Worm (Caenorhabditis elegans) whole organism, L2 larva: Measurements from ENCODE around the gene F11A5.9.

ENCODE experiments used
- C34F6.9 ChIP-seq: fragments of 150-350 bp; optimal IDR thresholded peaks from 2 replicates; lab custom pipeline; 2014; ENCODE audit warnings: missing biosample characterization, missing genetic modification characterization
- Y55F3AM.14 ChIP-seq: fragments of 200-800 bp; sonication (Bioruptor generic); optimal IDR thresholded peaks from 2 replicates; lab custom pipeline; 2018; ENCODE audit warnings: mild to moderate bottlenecking, missing genetic modification characterization, missing compliant biosample characterization
- ZK546.5 ChIP-seq: sonication (generic microtip); optimal IDR thresholded peaks from 2 replicates; lab custom pipeline; 2017; ENCODE audit warnings: missing biosample characterization, missing genetic modification characterization
- alr-1 ChIP-seq: fragments of 150-350 bp; optimal IDR thresholded peaks from 2 replicates; lab custom pipeline; 2014; ENCODE audit warnings: missing biosample characterization, missing genetic modification characterization
- aly-2 ChIP-seq: fragments of 150-350 bp; optimal IDR thresholded peaks from 2 replicates; lab custom pipeline; 2014; ENCODE audit warnings: missing biosample characterization, missing genetic modification characterization
- ama-1 ChIP-seq: fragments of 150-350 bp; optimal IDR thresholded peaks from 2 replicates; lab custom pipeline; 2018; ENCODE audit warnings: inconsistent platforms
- blmp-1 ChIP-seq: sonication (generic microtip); optimal IDR thresholded peaks from 2 replicates; lab custom pipeline; 2017; ENCODE audit warnings: missing genetic modification characterization, mild to moderate bottlenecking, missing compliant biosample characterization, antibody characterized with exemption, moderate library complexity; ENCODE audit not compliant: insufficient read depth
- ceh-82 ChIP-seq: fragments of 150-350 bp; optimal IDR thresholded peaks from 2 replicates; lab custom pipeline; 2014; ENCODE audit warnings: missing biosample characterization, missing genetic modification characterization
- crh-2 ChIP-seq: sonication (generic microtip); optimal IDR thresholded peaks from 2 replicates; lab custom pipeline; 2017; ENCODE audit warnings: missing biosample characterization, missing genetic modification characterization
- dmd-4 ChIP-seq: sonication (generic microtip); optimal IDR thresholded peaks from 2 replicates; lab custom pipeline; 2017; ENCODE audit warnings: missing biosample characterization, missing genetic modification characterization
- egl-27 ChIP-seq: sonication (generic microtip); optimal IDR thresholded peaks from 3 replicates; lab custom pipeline; 2017; ENCODE audit warnings: missing biosample characterization, missing genetic modification reagents, missing genetic modification characterization
- elt-3 ChIP-seq: sonication (generic microtip); optimal IDR thresholded peaks from 2 replicates; lab custom pipeline; 2017; ENCODE audit warnings: missing biosample characterization, missing genetic modification characterization
- gmeb-1 ChIP-seq: fragments of 150-350 bp; optimal IDR thresholded peaks from 2 replicates; lab custom pipeline; 2014; ENCODE audit warnings: missing biosample characterization, missing genetic modification characterization
- lin-39 ChIP-seq: fragments of 150-350 bp; optimal IDR thresholded peaks from 2 replicates; lab custom pipeline; 2014; ENCODE audit warnings: missing biosample characterization, missing genetic modification reagents, missing genetic modification characterization
- lsy-2 ChIP-seq, 2 experiments: fragments of 150-350 bp in 1 of 2; sonication (generic microtip) in 1 of 2; optimal IDR thresholded peaks; 2 replicates each; lab custom pipeline; 2014 to 2017; ENCODE audit warnings: missing biosample characterization in 2 of 2, missing genetic modification characterization in 2 of 2
- mbf-1 ChIP-seq: sonication (generic microtip); optimal IDR thresholded peaks from 2 replicates; lab custom pipeline; 2017; ENCODE audit warnings: missing biosample characterization, missing genetic modification characterization
- mdl-1 ChIP-seq, 2 experiments: fragments of 150-350 bp in 1 of 2; sonication (generic microtip) in 1 of 2; optimal IDR thresholded peaks; 2 replicates each; lab custom pipeline; 2017; ENCODE audit warnings: missing biosample characterization in 2 of 2, missing genetic modification characterization in 2 of 2
- nhr-10 ChIP-seq: sonication (generic microtip); optimal IDR thresholded peaks from 2 replicates; lab custom pipeline; 2017; ENCODE audit warnings: missing biosample characterization, missing genetic modification characterization
- nhr-11 ChIP-seq: fragments of 150-350 bp; optimal IDR thresholded peaks from 2 replicates; lab custom pipeline; 2014; ENCODE audit warnings: missing biosample characterization, missing genetic modification characterization
- nhr-12 ChIP-seq: fragments of 150-350 bp; optimal IDR thresholded peaks from 2 replicates; lab custom pipeline; 2014; ENCODE audit warnings: missing biosample characterization, missing genetic modification characterization
- nhr-129 ChIP-seq: fragments of 150-350 bp; optimal IDR thresholded peaks from 2 replicates; lab custom pipeline; 2014; ENCODE audit warnings: missing biosample characterization, missing genetic modification characterization
- nhr-21 ChIP-seq: fragments of 150-350 bp; optimal IDR thresholded peaks from 2 replicates; lab custom pipeline; 2014; ENCODE audit warnings: missing biosample characterization, missing genetic modification characterization
- nhr-23 ChIP-seq: fragments of 150-350 bp; optimal IDR thresholded peaks from 2 replicates; lab custom pipeline; 2014; ENCODE audit warnings: missing biosample characterization, missing genetic modification reagents, missing genetic modification characterization
- nhr-237 ChIP-seq: fragments of 150-350 bp; optimal IDR thresholded peaks from 2 replicates; lab custom pipeline; 2014; ENCODE audit warnings: missing biosample characterization, missing genetic modification characterization
- nhr-25 ChIP-seq: fragments of 150-350 bp; sonication (generic microtip); optimal IDR thresholded peaks from 3 replicates; lab custom pipeline; 2014; ENCODE audit warnings: missing biosample characterization, missing genetic modification characterization
- nhr-6 ChIP-seq: fragments of 150-350 bp; optimal IDR thresholded peaks from 2 replicates; lab custom pipeline; 2014; ENCODE audit warnings: missing biosample characterization, missing genetic modification characterization
- nhr-77 ChIP-seq: fragments of 150-350 bp; optimal IDR thresholded peaks from 2 replicates; lab custom pipeline; 2014; ENCODE audit warnings: missing biosample characterization, missing genetic modification characterization
- peb-1 ChIP-seq: fragments of 150-350 bp; optimal IDR thresholded peaks from 2 replicates; lab custom pipeline; 2014; ENCODE audit warnings: missing biosample characterization, missing genetic modification characterization
- sem-4 ChIP-seq: fragments of 150-350 bp; optimal IDR thresholded peaks from 2 replicates; lab custom pipeline; 2014; ENCODE audit warnings: missing biosample characterization, missing genetic modification reagents, missing genetic modification characterization
- skn-1 ChIP-seq: sonication (generic microtip); optimal IDR thresholded peaks from 2 replicates; lab custom pipeline; 2017; ENCODE audit warnings: missing biosample characterization, missing genetic modification characterization
- sma-3 ChIP-seq: sonication (generic microtip); optimal IDR thresholded peaks from 2 replicates; lab custom pipeline; 2016; ENCODE audit warnings: missing genetic modification reagents, missing genetic modification characterization, missing compliant biosample characterization
- sma-9 ChIP-seq, 2 experiments: fragments of 150-350 bp in 1 of 2; sonication (generic microtip) in 1 of 2; optimal IDR thresholded peaks; 2 replicates each; lab custom pipeline; 2014 to 2016; ENCODE audit warnings: missing genetic modification characterization in 2 of 2, mild to moderate bottlenecking in 1 of 2, missing biosample characterization in 1 of 2, missing compliant biosample characterization in 1 of 2, missing genetic modification reagents in 1 of 2, moderate library complexity in 1 of 2
- snpc-4 ChIP-seq: fragments of 150-350 bp; optimal IDR thresholded peaks from 2 replicates; lab custom pipeline; 2014; ENCODE audit warnings: missing biosample characterization, missing genetic modification characterization
- unc-62 ChIP-seq: fragments of 150-350 bp; optimal IDR thresholded peaks from 2 replicates; lab custom pipeline; 2014; ENCODE audit warnings: missing biosample characterization, missing genetic modification reagents, missing genetic modification characterization
- zag-1 ChIP-seq: fragments of 150-350 bp; optimal IDR thresholded peaks from 2 replicates; lab custom pipeline; 2014; ENCODE audit warnings: missing biosample characterization, missing genetic modification characterization
- ztf-1 ChIP-seq: fragments of 200-800 bp; sonication (Bioruptor generic); conservative IDR thresholded peaks from 2 replicates; pipeline ENCODE4 v1.3.6; 2022; ENCODE audit warnings: missing genetic modification characterization, missing compliant biosample characterization

Gene F11A5.9

ce11 chrV:16220020-16220419 is 5.3 kb downstream of the F11A5.9 start:
- no peak for TF ChIP-seq nhr-23 (tag; lab: Kevin White, UChicago)
- no peak for TF ChIP-seq sma-3 (GFP tag; lab: Kevin White, UChicago)
- TF ChIP-seq skn-1, result no peak
- TF ChIP-seq alr-1, result no peak
- no peak for TF ChIP-seq ztf-1
- no peak for TF ChIP-seq gmeb-1 (tag; lab: Kevin White, UChicago)
- TF ChIP-seq peb-1 (tag; lab: Kevin White, UChicago), result no peak
- no peak for TF ChIP-seq mdl-1 (tag; optimal IDR thresholded peaks at IDR 0.05; lab: Kevin White, UChicago)
- TF ChIP-seq nhr-21, result no peak
- TF ChIP-seq snpc-4 (tag; lab: Kevin White, UChicago), result no peak
- no peak for TF ChIP-seq egl-27
- TF ChIP-seq unc-62 (GFP tag; lab: Kevin White, UChicago), result no peak
- TF ChIP-seq Y55F3AM.14 (GFP tag; lab: Kevin White, UChicago), result no peak

DNA sequence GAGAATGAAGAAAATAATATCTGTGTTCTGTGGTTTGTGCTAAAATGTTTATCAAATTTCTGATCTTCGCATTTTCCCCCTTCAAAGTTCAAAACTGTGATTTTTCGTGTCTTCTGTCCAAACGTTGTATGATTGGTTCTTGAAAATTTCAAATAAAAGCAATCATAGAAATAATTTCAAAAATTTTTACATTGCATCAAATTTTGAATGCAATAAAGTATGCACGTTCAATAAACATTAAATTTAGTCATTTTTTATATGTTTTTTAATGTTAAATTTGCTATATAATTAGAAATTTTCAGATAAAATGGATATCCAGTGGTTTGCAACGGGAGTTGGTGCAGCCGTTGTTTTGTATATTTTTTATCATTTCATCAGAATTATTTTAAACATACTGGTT is 9.3 kb downstream of the F11A5.9 start, which contains the start of gene stdh-2:
Gene stdh-2, plus strand, starts transcription at position 301 of the 400 bp plus-strand sequence.
- TF ChIP-seq aly-2 (tag; lab: Kevin White, UChicago), result no peak
- no peak for TF ChIP-seq mbf-1 (tag; lab: Kevin White, UChicago)
- no peak for TF ChIP-seq nhr-237 (tag; lab: Kevin White, UChicago)
- no peak for TF ChIP-seq peb-1 (tag; lab: Kevin White, UChicago)
- no peak for TF ChIP-seq nhr-23 (tag; lab: Kevin White, UChicago)
- no peak for TF ChIP-seq mdl-1 (tag; optimal IDR thresholded peaks at IDR 0.05; lab: Kevin White, UChicago)
- TF ChIP-seq skn-1, result no peak
- TF ChIP-seq Y55F3AM.14 (GFP tag; lab: Kevin White, UChicago), result no peak
- TF ChIP-seq ZK546.5, result no peak
- no peak for TF ChIP-seq crh-2 (tag; lab: Kevin White, UChicago)
- TF ChIP-seq gmeb-1 (tag; lab: Kevin White, UChicago), result no peak
- TF ChIP-seq ceh-82 (tag; lab: Kevin White, UChicago), result no peak
- TF ChIP-seq nhr-11 (tag; lab: Kevin White, UChicago), result no peak
- no peak for TF ChIP-seq nhr-25
- no peak for TF ChIP-seq C34F6.9 (tag; lab: Kevin White, UChicago)
- TF ChIP-seq nhr-12 (tag; lab: Kevin White, UChicago), result no peak
- no peak for TF ChIP-seq sma-3 (GFP tag; lab: Kevin White, UChicago)
- TF ChIP-seq sem-4 (tag; lab: Kevin White, UChicago), result no peak
- TF ChIP-seq nhr-6, result no peak
- no peak for TF ChIP-seq ama-1 (lab: Kevin White, UChicago)

ce11 chrV:16225524-16226116 is 10.9 kb downstream of the F11A5.9 start:
- TF ChIP-seq peb-1 (tag; lab: Kevin White, UChicago), result no peak
- no peak for TF ChIP-seq blmp-1 (tag; lab: Kevin White, UChicago)
- TF ChIP-seq Y55F3AM.14 (GFP tag; lab: Kevin White, UChicago), result no peak
- TF ChIP-seq ztf-1, result no peak
- TF ChIP-seq gmeb-1 (tag; lab: Kevin White, UChicago), result no peak
- no peak for TF ChIP-seq skn-1
- TF ChIP-seq nhr-77 (tag; lab: Kevin White, UChicago), result no peak
- no peak for TF ChIP-seq mbf-1 (tag; lab: Kevin White, UChicago)
- peak; percentile 21 for TF ChIP-seq snpc-4 (tag; lab: Kevin White, UChicago)
- TF ChIP-seq sma-9 (GFP tag; optimal IDR thresholded peaks at IDR 0.05; lab: Kevin White, UChicago), result peak; percentile 1
- TF ChIP-seq sma-9 (tag; optimal IDR thresholded peaks at IDR 0.05; lab: Kevin White, UChicago), result no peak
- no peak for TF ChIP-seq nhr-23 (tag; lab: Kevin White, UChicago)
- TF ChIP-seq elt-3 (tag; lab: Kevin White, UChicago), result no peak
- TF ChIP-seq lsy-2 (tag; optimal IDR thresholded peaks at IDR 0.05; lab: Kevin White, UChicago), result no peak
- no peak for TF ChIP-seq nhr-6

DNA sequence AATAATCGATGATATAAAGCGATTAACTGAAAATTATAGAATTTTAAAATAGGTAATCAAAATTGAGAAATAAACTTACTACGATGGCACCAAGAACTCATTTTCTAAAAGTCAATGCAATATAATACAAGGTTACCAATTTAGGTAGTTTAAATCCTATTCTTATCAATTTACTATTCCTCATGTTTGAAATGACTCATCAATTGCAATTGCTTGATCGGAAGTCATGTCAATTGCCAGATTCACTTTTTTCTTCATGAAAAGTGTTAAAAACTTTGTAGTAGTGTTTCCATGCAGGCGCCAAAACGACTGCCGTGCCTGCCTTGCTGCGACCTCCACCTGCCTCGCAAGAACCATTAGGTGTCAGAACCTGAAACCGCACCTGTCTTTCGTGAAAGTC is 11.9 kb downstream of the F11A5.9 start, which contains the start of gene F11A5.13:
Gene F11A5.13, minus strand, starts transcription at position 101 of the 400 bp plus-strand sequence.
- TF ChIP-seq nhr-6 (no peak), nhr-23 (tag; lab: Kevin White, UChicago) (no peak), Y55F3AM.14 (GFP tag; lab: Kevin White, UChicago) (no peak), zag-1 (tag; lab: Kevin White, UChicago) (no peak), nhr-21 (no peak), lin-39 (no peak), blmp-1 (tag; lab: Kevin White, UChicago) (no peak), nhr-237 (tag; lab: Kevin White, UChicago) (no peak), unc-62 (GFP tag; lab: Kevin White, UChicago) (no peak), dmd-4 (tag; lab: Kevin White, UChicago) (no peak), sma-3 (GFP tag; lab: Kevin White, UChicago) (no peak), mdl-1 (tag; optimal IDR thresholded peaks at IDR 0.05; lab: Kevin White, UChicago) (no peak), nhr-10 (tag; lab: Kevin White, UChicago) (no peak), ztf-1 (no peak), skn-1 (no peak), nhr-129 (tag; lab: Kevin White, UChicago) (no peak)
